Fruit fly (Drosophila melanogaster) whole organism, wandering third instar larva: ENCODE results near the gene CenG1A.

Experiments used
- Abd-B ChIP-seq: fragments of >200 bp; optimal IDR thresholded peaks from 2 replicates; lab custom pipeline; 2017; ENCODE audit warnings: missing biosample characterization, missing genetic modification characterization
- CG32264 ChIP-seq: fragments of 200-800 bp; sonication (Bioruptor generic); optimal IDR thresholded peaks from 2 replicates; lab custom pipeline; 2016; ENCODE audit warnings: missing biosample characterization, missing genetic modification characterization
- CG9705 ChIP-seq: fragments of 200-800 bp; sonication (Bioruptor generic); optimal IDR thresholded peaks from 2 replicates; lab custom pipeline; 2018; ENCODE audit warnings: missing biosample characterization, mild to moderate bottlenecking, missing genetic modification characterization
- CrebA ChIP-seq: fragments of 200-800 bp; sonication (Bioruptor generic); optimal IDR thresholded peaks from 2 replicates; lab custom pipeline; 2016; ENCODE audit warnings: missing biosample characterization, mild to moderate bottlenecking, missing genetic modification characterization, borderline replicate concordance
- Dfd ChIP-seq: fragments of >200 bp; optimal IDR thresholded peaks from 2 replicates; lab custom pipeline; 2017; ENCODE audit warnings: missing biosample characterization, missing genetic modification characterization
- Dif ChIP-seq: fragments of 200-275, 200-300 bp; sonication (Bioruptor generic); optimal IDR thresholded peaks from 2 replicates; lab custom pipeline; 2018; ENCODE audit warnings: missing biosample characterization, missing genetic modification characterization; ENCODE audit not compliant: partially characterized antibody
- GATAd ChIP-seq: sonication (Bioruptor generic); optimal IDR thresholded peaks from 2 replicates; lab custom pipeline; 2016; ENCODE audit warnings: missing biosample characterization, missing genetic modification characterization
- HLH106 ChIP-seq: fragments of 200-800 bp; optimal IDR thresholded peaks from 3 replicates; lab custom pipeline; 2019; ENCODE audit warnings: missing biosample characterization, mild to moderate bottlenecking, missing genetic modification characterization, moderate library complexity
- Hnf4 ChIP-seq: fragments of 200-800 bp; sonication (Bioruptor generic); optimal IDR thresholded peaks from 2 replicates; lab custom pipeline; 2016; ENCODE audit warnings: missing biosample characterization, mild to moderate bottlenecking, missing genetic modification characterization
- Hr78 ChIP-seq: fragments of >200 bp; optimal IDR thresholded peaks from 2 replicates; lab custom pipeline; 2017; ENCODE audit warnings: missing biosample characterization, missing genetic modification characterization
- Hr83 ChIP-seq: fragments of 200-300 bp; sonication (Bioruptor generic); optimal IDR thresholded peaks from 2 replicates; lab custom pipeline; 2016; ENCODE audit warnings: missing biosample characterization, mild to moderate bottlenecking, missing genetic modification characterization, moderate library complexity; ENCODE audit not compliant: poor library complexity, severe bottlenecking
- Jra ChIP-seq: sonication (Bioruptor generic); optimal IDR thresholded peaks from 2 replicates; lab custom pipeline; 2016; ENCODE audit warnings: missing biosample characterization, missing genetic modification characterization
- Mio ChIP-seq: sonication (Bioruptor generic); optimal IDR thresholded peaks from 2 replicates; lab custom pipeline; 2016; ENCODE audit warnings: missing biosample characterization, missing genetic modification characterization
- Myc ChIP-seq: fragments of >200 bp; optimal IDR thresholded peaks from 2 replicates; lab custom pipeline; 2017
- N ChIP-seq: fragments of >200 bp; optimal IDR thresholded peaks from 2 replicates; lab custom pipeline; 2018; ENCODE audit warnings: missing biosample characterization, missing external identifiers, missing genetic modification characterization
- OdsH ChIP-seq: fragments of 200-800 bp; sonication (Bioruptor generic); optimal IDR thresholded peaks from 2 replicates; lab custom pipeline; 2016; ENCODE audit warnings: missing biosample characterization, mild to moderate bottlenecking, missing genetic modification characterization
- Rel ChIP-seq, 2 experiments: fragments of 200-800 bp; sonication (Bioruptor generic) in 1 of 2; optimal IDR thresholded peaks; 2 replicates in 1 of 2; 3 replicates in 1 of 2; lab custom pipeline; 2016 to 2019; ENCODE audit warnings: mild to moderate bottlenecking in 2 of 2, missing biosample characterization in 2 of 2, missing genetic modification characterization in 2 of 2, moderate library complexity in 1 of 2
- Sp1 ChIP-seq: fragments of 200-800 bp; sonication (Bioruptor generic); optimal IDR thresholded peaks from 3 replicates; lab custom pipeline; 2019; ENCODE audit warnings: missing biosample characterization, mild to moderate bottlenecking, missing genetic modification characterization, moderate library complexity
- Vsx2 ChIP-seq: fragments of 200-300, 225-300 bp; sonication (Bioruptor generic); optimal IDR thresholded peaks from 2 replicates; lab custom pipeline; 2018; ENCODE audit warnings: missing biosample characterization, missing genetic modification characterization; ENCODE audit not compliant: partially characterized antibody
- br ChIP-seq: fragments of 200-800 bp; sonication (Bioruptor generic); optimal IDR thresholded peaks from 2 replicates; lab custom pipeline; 2016; ENCODE audit warnings: missing biosample characterization, missing genetic modification characterization
- brk ChIP-seq: fragments of 200-800 bp; sonication (Bioruptor generic); optimal IDR thresholded peaks from 2 replicates; lab custom pipeline; 2016; ENCODE audit warnings: missing biosample characterization, mild to moderate bottlenecking, missing genetic modification characterization
- dmrt93B ChIP-seq: fragments of 200-800 bp; sonication (Bioruptor generic); optimal IDR thresholded peaks from 2 replicates; lab custom pipeline; 2018; ENCODE audit warnings: missing biosample characterization, mild to moderate bottlenecking, missing genetic modification characterization
- dsf ChIP-seq: sonication (Bioruptor generic); optimal IDR thresholded peaks from 2 replicates; lab custom pipeline; 2016; ENCODE audit warnings: missing biosample characterization, missing genetic modification characterization, borderline replicate concordance
- ey ChIP-seq: fragments of 200-800 bp; sonication (Bioruptor generic); optimal IDR thresholded peaks from 2 replicates; lab custom pipeline; 2016; ENCODE audit warnings: missing biosample characterization, missing genetic modification characterization
- foxo ChIP-seq, 2 experiments: fragments of 200-800 bp; sonication (Bioruptor generic); optimal IDR thresholded peaks; 2 replicates in 1 of 2; 3 replicates in 1 of 2; lab custom pipeline; 2016 to 2017; ENCODE audit warnings: missing biosample characterization in 2 of 2, missing genetic modification characterization in 2 of 2
- fru ChIP-seq: fragments of 200-800 bp; sonication (Bioruptor generic); optimal IDR thresholded peaks from 3 replicates; lab custom pipeline; 2016; ENCODE audit warnings: missing biosample characterization, mild to moderate bottlenecking, missing genetic modification characterization
- h ChIP-seq: fragments of 200-800 bp; sonication (Bioruptor generic); optimal IDR thresholded peaks from 3 replicates; lab custom pipeline; 2016; ENCODE audit warnings: missing biosample characterization, mild to moderate bottlenecking, missing genetic modification characterization
- jim ChIP-seq: fragments of 175-275, 200-325 bp; sonication (Bioruptor generic); optimal IDR thresholded peaks from 2 replicates; lab custom pipeline; 2016; ENCODE audit warnings: missing biosample characterization, mild to moderate bottlenecking, missing genetic modification characterization
- lola ChIP-seq: fragments of >200 bp; optimal IDR thresholded peaks from 2 replicates; lab custom pipeline; 2017; ENCODE audit warnings: missing biosample characterization, missing genetic modification characterization
- psq ChIP-seq: fragments of 200-800 bp; sonication (Bioruptor generic); optimal IDR thresholded peaks from 3 replicates; lab custom pipeline; 2017; ENCODE audit warnings: missing biosample characterization, mild to moderate bottlenecking, missing genetic modification characterization, moderate library complexity
- rgr ChIP-seq: fragments of 200-800 bp; sonication (Bioruptor generic); optimal IDR thresholded peaks from 3 replicates; lab custom pipeline; 2016; ENCODE audit warnings: missing biosample characterization, mild to moderate bottlenecking, missing genetic modification characterization
- sage ChIP-seq: fragments of 200-800 bp; sonication (Bioruptor generic); optimal IDR thresholded peaks from 2 replicates; lab custom pipeline; 2016; ENCODE audit warnings: missing biosample characterization, mild to moderate bottlenecking, missing genetic modification characterization
- sv ChIP-seq: fragments of 200-800 bp; sonication (Bioruptor generic); optimal IDR thresholded peaks from 3 replicates; lab custom pipeline; 2016; ENCODE audit warnings: missing biosample characterization, missing genetic modification characterization
- tai ChIP-seq: sonication (Bioruptor generic); optimal IDR thresholded peaks from 2 replicates; lab custom pipeline; 2016; ENCODE audit warnings: missing biosample characterization, missing genetic modification characterization
- usp ChIP-seq: fragments of >200 bp; optimal IDR thresholded peaks from 2 replicates; lab custom pipeline; 2017; ENCODE audit warnings: missing biosample characterization, missing genetic modification characterization
- woc ChIP-seq: sonication (Bioruptor generic); optimal IDR thresholded peaks from 2 replicates; lab custom pipeline; 2016; ENCODE audit warnings: missing biosample characterization, mild to moderate bottlenecking, missing genetic modification characterization

Gene CenG1A

dm6 chr2L:13881387-13881902 lies 46.1 kb downstream of the CenG1A start:
- TF ChIP-seq GATAd (GFP tag; lab: Kevin White, UChicago) = no peak
- TF ChIP-seq Rel (GFP tag; optimal IDR thresholded peaks at IDR 0.05; lab: Kevin White, UChicago) = no peak
- TF ChIP-seq Rel (tag; optimal IDR thresholded peaks at IDR 0.05; lab: Kevin White, UChicago) = peak; percentile 34

DNA sequence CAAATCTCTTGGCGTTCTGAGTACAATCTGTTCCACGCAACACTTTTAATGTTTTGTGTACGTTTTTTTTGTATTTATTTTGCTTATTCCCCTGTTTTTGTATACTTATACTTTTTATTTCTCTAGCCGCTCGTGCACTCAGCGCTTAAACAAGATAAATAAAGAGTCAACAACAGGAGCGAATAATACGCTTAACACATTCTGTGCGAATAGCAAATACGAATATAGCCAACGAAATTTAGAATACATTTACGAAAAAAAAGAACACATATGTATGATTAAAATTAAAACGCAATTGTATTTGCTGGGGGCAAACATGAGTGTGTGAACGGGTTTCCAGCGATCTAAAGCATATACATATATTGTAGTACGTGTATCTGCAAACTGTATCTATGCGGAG lies 46.6 kb downstream of the CenG1A start:
- TF ChIP-seq usp = no peak
- TF ChIP-seq Hnf4 (GFP tag; lab: Kevin White, UChicago) = peak; percentile 76
- TF ChIP-seq CG32264 (GFP tag; lab: Kevin White, UChicago) = peak; percentile 44
- TF ChIP-seq Dif (GFP tag; lab: Kevin White, UChicago) = no peak
- peak; percentile 48 for TF ChIP-seq brk (GFP tag; lab: Kevin White, UChicago)
- TF ChIP-seq foxo (GFP tag; optimal IDR thresholded peaks at IDR 0.05; lab: Kevin White, UChicago) = no peak
- no peak for TF ChIP-seq N (GFP tag; lab: Kevin White, UChicago)
- TF ChIP-seq rgr (GFP tag; lab: Kevin White, UChicago) = peak; percentile 80
- no peak for TF ChIP-seq Myc (lab: Kevin White, UChicago)
- TF ChIP-seq psq (GFP tag; lab: Kevin White, UChicago) = peak; percentile 26
- TF ChIP-seq tai = peak; percentile 54
- no peak for TF ChIP-seq sage
- peak; percentile 48 for TF ChIP-seq Jra (GFP tag; lab: Kevin White, UChicago)
- TF ChIP-seq Dfd (GFP tag; lab: Kevin White, UChicago) = no peak
- peak; percentile 29 for TF ChIP-seq br (GFP tag; lab: Kevin White, UChicago)
- TF ChIP-seq CrebA (GFP tag; lab: Kevin White, UChicago) = no peak
- peak; percentile 29 for TF ChIP-seq Sp1 (GFP tag; lab: Kevin White, UChicago)
- peak; percentile 10 for TF ChIP-seq HLH106 (tag; lab: Kevin White, UChicago)
- TF ChIP-seq woc (GFP tag; lab: Kevin White, UChicago) = no peak
- TF ChIP-seq dsf (GFP tag; lab: Kevin White, UChicago) = peak; percentile 22
- TF ChIP-seq CG9705 = peak; percentile 22
- no peak for TF ChIP-seq Abd-B (GFP tag; lab: Kevin White, UChicago)
- no peak for TF ChIP-seq Hr78
- TF ChIP-seq Vsx2 (GFP tag; lab: Kevin White, UChicago) = no peak
- TF ChIP-seq sv (GFP tag; lab: Kevin White, UChicago) = no peak
- no peak for TF ChIP-seq Mio
- TF ChIP-seq Rel (GFP tag; optimal IDR thresholded peaks at IDR 0.05; lab: Kevin White, UChicago) = no peak
- TF ChIP-seq Rel (tag; optimal IDR thresholded peaks at IDR 0.05; lab: Kevin White, UChicago) = no peak
- TF ChIP-seq h (GFP tag; lab: Kevin White, UChicago) = peak; percentile 78
- TF ChIP-seq jim = no peak
- peak; percentile 4 for TF ChIP-seq ey (GFP tag; lab: Kevin White, UChicago)
- peak; percentile 56 for TF ChIP-seq OdsH (GFP tag; lab: Kevin White, UChicago)
- peak; percentile 10 for TF ChIP-seq GATAd (GFP tag; lab: Kevin White, UChicago)
- TF ChIP-seq lola (GFP tag; lab: Kevin White, UChicago) = no peak
- TF ChIP-seq Hr83 (GFP tag; lab: Kevin White, UChicago) = peak; percentile 79
- TF ChIP-seq dmrt93B (GFP tag; lab: Kevin White, UChicago) = peak; percentile 26
- TF ChIP-seq fru (GFP tag; lab: Kevin White, UChicago) = no peak

- TF ChIP-seq brk (GFP tag; lab: Kevin White, UChicago) (no peak), Abd-B (GFP tag; lab: Kevin White, UChicago) (no peak), GATAd (GFP tag; lab: Kevin White, UChicago) (no peak), HLH106 (tag; lab: Kevin White, UChicago) (no peak), Dif (GFP tag; lab: Kevin White, UChicago) (no peak), Hr78 (no peak), N (GFP tag; lab: Kevin White, UChicago) (no peak), Mio (no peak), Jra (GFP tag; lab: Kevin White, UChicago) (no peak), lola (GFP tag; lab: Kevin White, UChicago) (no peak), woc (GFP tag; lab: Kevin White, UChicago) (no peak), CG9705 (no peak), Hnf4 (GFP tag; lab: Kevin White, UChicago) (no peak), Vsx2 (GFP tag; lab: Kevin White, UChicago) (no peak), ey (GFP tag; lab: Kevin White, UChicago) (no peak), usp (no peak)
- TF ChIP-seq, all 38 proteins: peak for 0
Measured at dm6 chr2L:13884063-13884656, 48.8 kb downstream of the CenG1A start.
